Worm (Caenorhabditis elegans) whole organism, late embryonic: ENCODE data around the gene Y39B6A.9.

Source experiments
- eyg-1 ChIP-seq: sonication (generic microtip); optimal IDR thresholded peaks from 2 replicates; lab custom pipeline; 2016; ENCODE audit warnings: missing genotype, missing genetic modification characterization, missing compliant biosample characterization
- fax-1 ChIP-seq: sonication (generic microtip); optimal IDR thresholded peaks from 2 replicates; lab custom pipeline; 2016; ENCODE audit warnings: missing genotype, missing genetic modification characterization, missing compliant biosample characterization
- hlh-30 ChIP-seq: sonication (generic microtip); optimal IDR thresholded peaks from 2 replicates; lab custom pipeline; 2017; ENCODE audit warnings: antibody characterized with exemption, missing genetic modification characterization, missing compliant biosample characterization; ENCODE audit not compliant: insufficient read depth
- hlh-6 ChIP-seq: sonication (generic microtip); optimal IDR thresholded peaks from 2 replicates; lab custom pipeline; 2016; ENCODE audit warnings: missing genotype, missing genetic modification characterization, missing compliant biosample characterization
- lin-11 ChIP-seq: fragments of 200-800 bp; sonication (Bioruptor generic); optimal IDR thresholded peaks from 2 replicates; lab custom pipeline; 2018; ENCODE audit warnings: mild to moderate bottlenecking, missing genetic modification characterization, missing compliant biosample characterization
- mec-3 ChIP-seq: sonication (generic microtip); optimal IDR thresholded peaks from 2 replicates; lab custom pipeline; 2016; ENCODE audit warnings: borderline replicate concordance, missing genetic modification characterization, missing compliant biosample characterization
- nfya-1 ChIP-seq: sonication (generic microtip); optimal IDR thresholded peaks from 2 replicates; lab custom pipeline; 2017; ENCODE audit warnings: missing genetic modification characterization, mild to moderate bottlenecking, missing compliant biosample characterization, antibody characterized with exemption, moderate library complexity
- nhr-11 ChIP-seq: fragments of 150-350 bp; optimal IDR thresholded peaks from 2 replicates; lab custom pipeline; 2014; ENCODE audit warnings: missing biosample characterization, missing genetic modification characterization
- pag-3 ChIP-seq: sonication (generic microtip); optimal IDR thresholded peaks from 2 replicates; lab custom pipeline; 2016; ENCODE audit warnings: missing compliant biosample characterization, missing genetic modification characterization, borderline replicate concordance
- pha-4 ChIP-seq: fragments of 150-350 bp; optimal IDR thresholded peaks from 2 replicates; lab custom pipeline; 2018; ENCODE audit warnings: missing biosample characterization, missing genetic modification reagents, missing genetic modification characterization
- ttx-3 ChIP-seq: sonication (generic microtip); optimal IDR thresholded peaks from 2 replicates; lab custom pipeline; 2016; ENCODE audit warnings: missing genetic modification reagents, missing genetic modification characterization, missing compliant biosample characterization

DNA sequence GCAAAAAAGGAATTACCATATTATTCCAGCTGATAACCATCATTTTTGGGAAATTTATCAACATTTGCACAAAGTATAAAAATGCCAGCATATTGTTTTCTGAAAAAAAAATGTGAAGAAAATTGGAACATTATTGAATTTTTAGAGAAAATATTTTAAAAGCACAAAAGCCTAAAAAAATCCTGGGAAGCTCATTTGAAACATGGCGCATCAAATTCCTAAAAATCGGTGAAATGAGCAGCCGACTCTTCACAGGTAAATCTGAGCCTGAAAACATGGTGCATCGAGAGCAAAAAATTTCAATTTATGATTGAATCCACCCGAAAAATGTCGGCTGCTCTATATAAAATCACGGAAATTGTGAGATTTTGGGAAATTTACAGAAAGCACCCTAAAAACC lies 12.8 kb downstream of the Y39B6A.9 start, which contains the start of gene Y39B6A.7:
- TF ChIP-seq ttx-3 (no peak), nhr-11 (tag; lab: Kevin White, UChicago) (no peak), pha-4 (tag; lab: Kevin White, UChicago) (no peak), nfya-1 (no peak), pag-3 (tag; lab: Kevin White, UChicago) (no peak), fax-1 (tag; lab: Kevin White, UChicago) (no peak), lin-11 (no peak), hlh-30 (no peak), mec-3 (tag; lab: Kevin White, UChicago) (no peak), hlh-6 (no peak), eyg-1 (tag; lab: Kevin White, UChicago) (no peak)
